Worm (Caenorhabditis elegans) whole organism, L4/young adult: ENCODE results near the gene ZK721.3.

ENCODE experiments used
- W03F9.2 ChIP-seq: fragments of 150-350 bp; optimal IDR thresholded peaks from 2 replicates; lab custom pipeline; 2014; ENCODE audit warnings: missing biosample characterization, missing genetic modification characterization
- dao-5 ChIP-seq: sonication (generic microtip); optimal IDR thresholded peaks from 2 replicates; lab custom pipeline; 2016; ENCODE audit warnings: missing genotype, missing genetic modification characterization, moderate library complexity, missing compliant biosample characterization
- him-1 ChIP-seq: sonication (generic microtip); optimal IDR thresholded peaks from 2 replicates; lab custom pipeline; 2016; ENCODE audit warnings: missing genotype, missing genetic modification reagents, missing genetic modification characterization, missing compliant biosample characterization

DNA sequence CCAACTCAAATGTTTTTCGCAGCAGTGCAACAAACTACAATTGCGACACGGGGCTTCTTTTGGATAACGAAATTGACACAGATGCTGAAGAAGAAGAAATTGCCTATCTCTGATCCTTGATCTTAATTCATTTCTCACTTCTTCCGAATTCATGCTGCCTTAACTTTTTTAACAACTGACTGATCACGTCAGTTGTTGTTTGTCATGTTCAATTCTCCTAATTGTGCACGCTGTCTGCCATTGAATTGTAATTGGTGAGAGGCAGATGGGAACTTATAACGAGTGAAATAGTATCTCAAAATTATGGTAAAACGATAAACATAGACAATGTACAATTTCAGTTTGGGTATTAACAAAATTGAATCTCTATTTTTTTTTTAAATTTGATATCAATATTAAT is 2.4 kb downstream of the ZK721.3 start:
- no peak for TF ChIP-seq W03F9.2 (tag; lab: Kevin White, UChicago)
- no peak for TF ChIP-seq him-1
- no peak for TF ChIP-seq dao-5 (tag; lab: Kevin White, UChicago)
